Worm (Caenorhabditis elegans) whole organism, early embryonic: Measurements from ENCODE around the gene slc-17.7.

Experiments
- B0310.2 ChIP-seq: sonication (generic microtip); optimal IDR thresholded peaks from 2 replicates; lab custom pipeline; 2016; ENCODE audit warnings: mild to moderate bottlenecking, missing genetic modification characterization, missing compliant biosample characterization
- aly-1 ChIP-seq: sonication (generic microtip); optimal IDR thresholded peaks from 2 replicates; lab custom pipeline; 2016; ENCODE audit warnings: missing genetic modification characterization, missing compliant biosample characterization
- ama-1 ChIP-seq: fragments of 150-350 bp; optimal IDR thresholded peaks from 2 replicates; lab custom pipeline; 2014
- ceh-36 ChIP-seq: sonication (generic microtip); optimal IDR thresholded peaks from 2 replicates; lab custom pipeline; 2016; ENCODE audit warnings: missing genetic modification characterization, inconsistent platforms, missing compliant biosample characterization
- flt-1 ChIP-seq: fragments of 200-800 bp; sonication (Bioruptor generic); IDR thresholded peaks from 2 replicates; pipeline ENCODE4 v1.3.6; 2022; ENCODE audit warnings: missing genetic modification characterization, missing compliant biosample characterization
- hmbx-1 ChIP-seq: sonication (generic microtip); optimal IDR thresholded peaks from 2 replicates; lab custom pipeline; 2016; ENCODE audit warnings: mild to moderate bottlenecking, missing genetic modification characterization, missing compliant biosample characterization
- hmg-4 ChIP-seq: fragments of 200-800 bp; sonication (Bioruptor generic); optimal IDR thresholded peaks from 2 replicates; lab custom pipeline; 2018; ENCODE audit warnings: mild to moderate bottlenecking, missing genetic modification characterization, missing compliant biosample characterization
- hnd-1 ChIP-seq: sonication (generic microtip); optimal IDR thresholded peaks from 2 replicates; lab custom pipeline; 2016; ENCODE audit warnings: missing genetic modification characterization, missing compliant biosample characterization
- scrt-1 ChIP-seq: fragments of 200-800 bp; sonication (Bioruptor generic); IDR thresholded peaks from 2 replicates; pipeline ENCODE4 v1.3.6; 2022; ENCODE audit warnings: missing genetic modification characterization, missing compliant biosample characterization
- sea-1 ChIP-seq: fragments of 200-800 bp; sonication (Bioruptor generic); conservative IDR thresholded peaks from 2 replicates; pipeline ENCODE4 v1.3.6; 2022; ENCODE audit warnings: missing genetic modification characterization, missing compliant biosample characterization
- tbx-37 ChIP-seq: fragments of 200-800 bp; sonication (Bioruptor generic); conservative IDR thresholded peaks from 2 replicates; pipeline ENCODE4 v1.3.6; 2022; ENCODE audit warnings: missing genetic modification reagents, missing genetic modification characterization, missing compliant biosample characterization

DNA sequence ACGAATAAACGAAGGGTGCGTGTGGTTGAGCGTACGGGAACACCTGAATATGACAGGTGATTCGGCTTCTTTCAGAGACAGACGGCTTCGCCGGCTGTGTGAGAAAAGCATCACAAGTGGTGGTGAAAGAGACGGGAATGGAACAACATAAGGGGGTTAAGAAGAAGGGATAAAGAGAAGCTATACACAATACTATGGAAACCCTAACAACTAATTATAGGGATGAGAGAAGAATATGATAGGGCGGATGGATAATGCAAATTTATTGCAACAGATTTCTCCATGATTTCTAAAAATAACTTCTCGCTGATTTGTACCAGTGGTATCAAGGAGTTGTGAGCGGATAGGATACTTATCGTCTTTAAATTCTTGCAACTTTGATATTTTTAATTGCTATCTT lies 15.8 kb upstream of the slc-17.7 start, which contains the start of gene hlh-10:
- no peak for TF ChIP-seq ceh-36 (tag; lab: Kevin White, UChicago)
- TF ChIP-seq ama-1 (lab: Kevin White, UChicago): no peak
- no peak for TF ChIP-seq B0310.2 (tag; lab: Kevin White, UChicago)
- TF ChIP-seq sea-1: no peak
- no peak for TF ChIP-seq hmbx-1 (tag; lab: Kevin White, UChicago)
- TF ChIP-seq scrt-1 (GFP tag; lab: Robert Waterston, UW): no peak
- no peak for TF ChIP-seq flt-1 (GFP tag; lab: Robert Waterston, UW)
- TF ChIP-seq aly-1 (tag; lab: Kevin White, UChicago): no peak
- TF ChIP-seq tbx-37 (GFP tag; lab: Robert Waterston, UW): no peak
- no peak for TF ChIP-seq hmg-4 (GFP tag; lab: Kevin White, UChicago)
- no peak for TF ChIP-seq hnd-1 (tag; lab: Kevin White, UChicago)
